Worm (Caenorhabditis elegans) whole organism, L2 larva: ENCODE measurements around the gene W01H2.2.

ENCODE experiments used
- ZK546.5 ChIP-seq: sonication (generic microtip); optimal IDR thresholded peaks from 2 replicates; lab custom pipeline; 2017; ENCODE audit warnings: missing biosample characterization, missing genetic modification characterization
- ama-1 ChIP-seq: fragments of 150-350 bp; optimal IDR thresholded peaks from 2 replicates; lab custom pipeline; 2018; ENCODE audit warnings: inconsistent platforms
- crh-2 ChIP-seq: sonication (generic microtip); optimal IDR thresholded peaks from 2 replicates; lab custom pipeline; 2017; ENCODE audit warnings: missing biosample characterization, missing genetic modification characterization
- elt-3 ChIP-seq: sonication (generic microtip); optimal IDR thresholded peaks from 2 replicates; lab custom pipeline; 2017; ENCODE audit warnings: missing biosample characterization, missing genetic modification characterization
- mdl-1 ChIP-seq, 2 experiments: fragments of 150-350 bp in 1 of 2; sonication (generic microtip) in 1 of 2; optimal IDR thresholded peaks; 2 replicates each; lab custom pipeline; 2017; ENCODE audit warnings: missing biosample characterization in 2 of 2, missing genetic modification characterization in 2 of 2
- nhr-11 ChIP-seq: fragments of 150-350 bp; optimal IDR thresholded peaks from 2 replicates; lab custom pipeline; 2014; ENCODE audit warnings: missing biosample characterization, missing genetic modification characterization
- nhr-237 ChIP-seq: fragments of 150-350 bp; optimal IDR thresholded peaks from 2 replicates; lab custom pipeline; 2014; ENCODE audit warnings: missing biosample characterization, missing genetic modification characterization
- peb-1 ChIP-seq: fragments of 150-350 bp; optimal IDR thresholded peaks from 2 replicates; lab custom pipeline; 2014; ENCODE audit warnings: missing biosample characterization, missing genetic modification characterization
- skn-1 ChIP-seq: sonication (generic microtip); optimal IDR thresholded peaks from 2 replicates; lab custom pipeline; 2017; ENCODE audit warnings: missing biosample characterization, missing genetic modification characterization
- ztf-11 ChIP-seq: sonication (generic microtip); optimal IDR thresholded peaks from 2 replicates; lab custom pipeline; 2017; ENCODE audit warnings: missing biosample characterization, missing genetic modification characterization

DNA sequence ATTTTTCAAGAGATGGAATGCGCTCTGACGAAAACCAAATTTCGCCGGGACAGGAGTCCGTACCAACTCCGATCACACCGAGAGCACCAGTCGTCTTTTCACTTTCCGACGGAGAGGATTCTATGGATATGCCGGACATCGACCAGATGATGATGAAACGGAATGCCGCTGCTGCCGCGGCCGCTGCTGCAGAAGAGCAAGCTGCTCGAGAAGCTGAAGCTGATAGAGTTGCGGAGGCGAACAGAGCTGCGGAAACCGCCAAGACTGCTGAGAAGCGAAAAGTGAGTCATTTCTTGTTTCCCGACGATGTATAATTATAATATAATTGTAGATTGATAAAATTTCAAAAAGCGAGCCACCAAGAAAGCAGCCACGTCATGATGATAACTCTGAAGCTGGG, 37.1 kb upstream of the W01H2.2 start:
- TF ChIP-seq mdl-1 (tag; optimal IDR thresholded peaks at IDR 0.05; lab: Kevin White, UChicago) (no peak), ama-1 (no peak), nhr-11 (tag; lab: Kevin White, UChicago) (no peak), peb-1 (tag; lab: Kevin White, UChicago) (no peak), ZK546.5 (no peak), elt-3 (tag; lab: Kevin White, UChicago) (no peak), crh-2 (tag; lab: Kevin White, UChicago) (no peak), skn-1 (tag; lab: Kevin White, UChicago) (no peak), nhr-237 (tag; lab: Kevin White, UChicago) (no peak), ztf-11 (no peak)
